Worm (Caenorhabditis elegans) whole organism, dauer: ENCODE measurements around the gene C43F9.4.

Experiments used
- unc-62 ChIP-seq: sonication (generic microtip); optimal IDR thresholded peaks from 2 replicates; lab custom pipeline; 2017; ENCODE audit warnings: missing biosample characterization, missing genetic modification reagents, missing genetic modification characterization

Gene C43F9.4

ce11 chrIV:10545038-10545437, 43.9 kb downstream of the C43F9.4 start, which contains the start of gene T07G12.5:
Gene T07G12.5 (minus strand): TSS chrIV:10545138.
- no peak for TF ChIP-seq unc-62 (GFP tag; lab: Kevin White, UChicago)

ce11 chrIV:10543361-10543760, 45.6 kb downstream of the C43F9.4 start:
- TF ChIP-seq unc-62 (GFP tag; lab: Kevin White, UChicago) = no peak

ce11 chrIV:10542283-10542682, 46.7 kb downstream of the C43F9.4 start:
- TF ChIP-seq unc-62 (GFP tag; lab: Kevin White, UChicago) = no peak

- no peak for TF ChIP-seq unc-62 (GFP tag; lab: Kevin White, UChicago)
Observed at ce11 chrIV:10538584-10538983, 50.4 kb downstream of the C43F9.4 start, which contains the start of gene T07G12.4. Gene T07G12.4 (minus strand): TSS chrIV:10538684.
